Worm (Caenorhabditis elegans) whole organism, mixed stage, embryonic: Measurements from ENCODE around the gene F01F1.3.

Experiments
- M03D4.4 ChIP-seq: sonication (generic microtip); optimal IDR thresholded peaks from 2 replicates; lab custom pipeline; 2017; ENCODE audit warnings: mild to moderate bottlenecking, missing genetic modification characterization, missing compliant biosample characterization
- bed-3 ChIP-seq: fragments of 200-800 bp; sonication (Bioruptor generic); optimal IDR thresholded peaks from 3 replicates; lab custom pipeline; 2018; ENCODE audit warnings: mild to moderate bottlenecking, missing genetic modification characterization, moderate library complexity, missing compliant biosample characterization
- blmp-1 ChIP-seq: fragments of 150-350 bp; optimal IDR thresholded peaks from 2 replicates; lab custom pipeline; 2014; ENCODE audit warnings: missing biosample characterization, missing genetic modification characterization
- ceh-39 ChIP-seq: fragments of 150-350 bp; optimal IDR thresholded peaks from 2 replicates; lab custom pipeline; 2014; ENCODE audit warnings: missing biosample characterization, missing genetic modification characterization
- ceh-43 ChIP-seq: fragments of 200-800 bp; sonication (Bioruptor generic); optimal IDR thresholded peaks from 2 replicates; lab custom pipeline; 2018; ENCODE audit warnings: mild to moderate bottlenecking, missing genetic modification characterization, moderate library complexity, missing compliant biosample characterization
- ceh-83 ChIP-seq: fragments of 200-800 bp; sonication (Bioruptor generic); optimal IDR thresholded peaks from 2 replicates; lab custom pipeline; 2018; ENCODE audit warnings: mild to moderate bottlenecking, missing genetic modification characterization, missing compliant biosample characterization
- ces-1 ChIP-seq: fragments of 150-350 bp; optimal IDR thresholded peaks from 2 replicates; lab custom pipeline; 2014; ENCODE audit warnings: missing biosample characterization, missing genetic modification reagents, missing genetic modification characterization
- cnd-1 ChIP-seq: fragments of 200-800 bp; sonication (Bioruptor generic); optimal IDR thresholded peaks from 2 replicates; lab custom pipeline; 2018; ENCODE audit warnings: mild to moderate bottlenecking, missing genetic modification characterization, missing compliant biosample characterization
- drap-1 ChIP-seq: fragments of 200-800 bp; sonication (Bioruptor generic); optimal IDR thresholded peaks from 3 replicates; lab custom pipeline; 2018; ENCODE audit warnings: mild to moderate bottlenecking, missing genetic modification characterization, missing compliant biosample characterization
- elt-1 ChIP-seq: sonication (generic microtip); optimal IDR thresholded peaks from 2 replicates; lab custom pipeline; 2017; ENCODE audit warnings: missing genetic modification characterization, mild to moderate bottlenecking, missing compliant biosample characterization, antibody characterized with exemption, moderate library complexity, borderline replicate concordance; ENCODE audit not compliant: insufficient read depth
- elt-3 ChIP-seq: fragments of 150-350 bp; optimal IDR thresholded peaks from 2 replicates; lab custom pipeline; 2014; ENCODE audit warnings: missing biosample characterization, missing genetic modification characterization
- flh-1 ChIP-seq: fragments of 200-800 bp; sonication (Bioruptor generic); optimal IDR thresholded peaks from 2 replicates; lab custom pipeline; 2018; ENCODE audit warnings: mild to moderate bottlenecking, missing genetic modification characterization, moderate library complexity, missing compliant biosample characterization
- ham-2 ChIP-seq: fragments of 200-800 bp; sonication (Bioruptor generic); optimal IDR thresholded peaks from 2 replicates; lab custom pipeline; 2018; ENCODE audit warnings: mild to moderate bottlenecking, missing genetic modification characterization, missing compliant biosample characterization
- hlh-1 ChIP-seq: fragments of 150-350 bp; optimal IDR thresholded peaks from 2 replicates; lab custom pipeline; 2014; ENCODE audit warnings: missing biosample characterization, missing genetic modification reagents, missing genetic modification characterization
- lin-13 ChIP-seq: fragments of 150-350 bp; optimal IDR thresholded peaks from 2 replicates; lab custom pipeline; 2014; ENCODE audit warnings: missing biosample characterization, missing genetic modification characterization
- lin-32 ChIP-seq: fragments of 200-800 bp; sonication (Bioruptor generic); optimal IDR thresholded peaks from 2 replicates; lab custom pipeline; 2018; ENCODE audit warnings: mild to moderate bottlenecking, missing genetic modification characterization, missing compliant biosample characterization
- lsy-2 ChIP-seq: fragments of 150-350 bp; optimal IDR thresholded peaks from 2 replicates; lab custom pipeline; 2014; ENCODE audit warnings: missing biosample characterization, missing genetic modification characterization
- mab-5 ChIP-seq: fragments of 150-350 bp; optimal IDR thresholded peaks from 2 replicates; lab custom pipeline; 2014; ENCODE audit warnings: missing biosample characterization, missing genetic modification characterization
- mep-1 ChIP-seq: fragments of 150-350 bp; optimal IDR thresholded peaks from 2 replicates; lab custom pipeline; 2017; ENCODE audit warnings: missing biosample characterization, missing genetic modification reagents, missing genetic modification characterization, inconsistent platforms
- mls-2 ChIP-seq: sonication (generic microtip); optimal IDR thresholded peaks from 2 replicates; lab custom pipeline; 2016; ENCODE audit warnings: mild to moderate bottlenecking, missing genetic modification characterization, moderate library complexity, missing compliant biosample characterization
- nhr-12 ChIP-seq: fragments of 150-350 bp; optimal IDR thresholded peaks from 2 replicates; lab custom pipeline; 2014; ENCODE audit warnings: missing biosample characterization, missing genetic modification characterization
- nhr-2 ChIP-seq: fragments of 150-350 bp; optimal IDR thresholded peaks from 2 replicates; lab custom pipeline; 2014; ENCODE audit warnings: missing biosample characterization, missing genetic modification characterization
- nhr-237 ChIP-seq: fragments of 150-350 bp; optimal IDR thresholded peaks from 2 replicates; lab custom pipeline; 2014; ENCODE audit warnings: missing biosample characterization, missing genetic modification characterization
- nhr-28 ChIP-seq: fragments of 150-350 bp; optimal IDR thresholded peaks from 2 replicates; lab custom pipeline; 2014; ENCODE audit warnings: missing biosample characterization, missing genetic modification characterization
- nhr-76 ChIP-seq: sonication (generic microtip); optimal IDR thresholded peaks from 2 replicates; lab custom pipeline; 2017; ENCODE audit warnings: missing biosample characterization, missing genetic modification characterization
- pha-4 ChIP-seq: fragments of 150-350 bp; optimal IDR thresholded peaks from 2 replicates; lab custom pipeline; 2018; ENCODE audit warnings: missing biosample characterization, missing genetic modification reagents, missing genetic modification characterization
- sem-2 ChIP-seq: fragments of 200-800 bp; sonication (Bioruptor generic); optimal IDR thresholded peaks from 2 replicates; lab custom pipeline; 2018; ENCODE audit warnings: mild to moderate bottlenecking, missing genetic modification characterization, missing compliant biosample characterization
- snpc-4 ChIP-seq: fragments of 150-350 bp; optimal IDR thresholded peaks from 2 replicates; lab custom pipeline; 2014; ENCODE audit warnings: missing biosample characterization, missing genetic modification characterization
- sptf-1 ChIP-seq: sonication (generic microtip); optimal IDR thresholded peaks from 2 replicates; lab custom pipeline; 2017; ENCODE audit warnings: mild to moderate bottlenecking, missing genetic modification characterization, moderate library complexity, missing compliant biosample characterization
- tbx-8 ChIP-seq: fragments of 200-800 bp; sonication (Bioruptor generic); optimal IDR thresholded peaks from 2 replicates; lab custom pipeline; 2018; ENCODE audit warnings: mild to moderate bottlenecking, missing genetic modification characterization, moderate library complexity, missing compliant biosample characterization
- unc-120 ChIP-seq: sonication (generic microtip); optimal IDR thresholded peaks from 2 replicates; lab custom pipeline; 2017; ENCODE audit warnings: missing genetic modification characterization, missing compliant biosample characterization; ENCODE audit not compliant: poor library complexity, severe bottlenecking
- unc-39 ChIP-seq: fragments of 150-350 bp; optimal IDR thresholded peaks from 2 replicates; lab custom pipeline; 2014; ENCODE audit warnings: missing biosample characterization, missing genetic modification characterization
- unc-62 ChIP-seq: fragments of 150-350 bp; optimal IDR thresholded peaks from 2 replicates; lab custom pipeline; 2014; ENCODE audit warnings: missing biosample characterization, missing genetic modification reagents, missing genetic modification characterization
- zip-8 ChIP-seq: fragments of 150-350 bp; optimal IDR thresholded peaks from 2 replicates; lab custom pipeline; 2014; ENCODE audit warnings: missing biosample characterization, missing genetic modification characterization
- ztf-11 ChIP-seq: fragments of 150-350 bp; optimal IDR thresholded peaks from 2 replicates; lab custom pipeline; 2014; ENCODE audit warnings: missing biosample characterization, missing genetic modification characterization

The F01F1.3 gene

ce11 chrIII:5871760-5872159, at the start of gene F01F1.3, which contains the start of gene F01F1.11:
TSS of gene F01F1.3 (plus strand) at chrIII:5871938.
TSS of gene F01F1.11 (minus strand) at chrIII:5871877.
- TF ChIP-seq mab-5 (tag; lab: Kevin White, UChicago) (no peak), snpc-4 (tag; lab: Kevin White, UChicago) (no peak), ham-2 (no peak), lsy-2 (peak; percentile 58), tbx-8 (GFP tag; lab: Kevin White, UChicago) (no peak), bed-3 (GFP tag; lab: Kevin White, UChicago) (no peak), mep-1 (peak; percentile 31), ceh-39 (no peak), nhr-76 (tag; lab: Kevin White, UChicago) (no peak), nhr-237 (tag; lab: Kevin White, UChicago) (peak; percentile 39), blmp-1 (tag; lab: Kevin White, UChicago) (no peak), nhr-12 (tag; lab: Kevin White, UChicago) (no peak), ces-1 (peak; percentile 58), elt-3 (tag; lab: Kevin White, UChicago) (no peak), unc-39 (tag; lab: Kevin White, UChicago) (no peak), cnd-1 (no peak), sem-2 (GFP tag; lab: Kevin White, UChicago) (no peak), sptf-1 (tag; lab: Kevin White, UChicago) (peak; percentile 34), unc-120 (tag; lab: Kevin White, UChicago) (no peak), hlh-1 (peak; percentile 6), ztf-11 (tag; lab: Kevin White, UChicago) (no peak), flh-1 (GFP tag; lab: Kevin White, UChicago) (no peak), ceh-43 (no peak), nhr-2 (tag; lab: Kevin White, UChicago) (no peak), lin-32 (GFP tag; lab: Kevin White, UChicago) (no peak), pha-4 (tag; lab: Kevin White, UChicago) (peak; percentile 20), M03D4.4 (tag; lab: Kevin White, UChicago) (no peak), nhr-28 (tag; lab: Kevin White, UChicago) (no peak), unc-62 (GFP tag; lab: Kevin White, UChicago) (no peak), ceh-83 (GFP tag; lab: Kevin White, UChicago) (no peak), drap-1 (GFP tag; lab: Kevin White, UChicago) (no peak), mls-2 (tag; lab: Kevin White, UChicago) (no peak), lin-13 (tag; lab: Kevin White, UChicago) (no peak), elt-1 (tag; lab: Kevin White, UChicago) (no peak), zip-8 (tag; lab: Kevin White, UChicago) (no peak)

ce11 chrIII:5822816-5823215, 48.9 kb upstream of the F01F1.3 start:
- no peak for TF ChIP-seq cnd-1
- no peak for TF ChIP-seq ztf-11 (tag; lab: Kevin White, UChicago)
- TF ChIP-seq ces-1: peak; percentile 58

ce11 chrIII:5823617-5824016, 48.1 kb upstream of the F01F1.3 start, which contains the start of gene R12B2.8:
TSS of gene R12B2.8 (plus strand) at chrIII:5823917.
- TF ChIP-seq mab-5 (tag; lab: Kevin White, UChicago) (no peak), ceh-83 (GFP tag; lab: Kevin White, UChicago) (no peak), ces-1 (no peak), nhr-76 (tag; lab: Kevin White, UChicago) (no peak), snpc-4 (tag; lab: Kevin White, UChicago) (no peak), bed-3 (GFP tag; lab: Kevin White, UChicago) (no peak), cnd-1 (no peak), lsy-2 (no peak), unc-62 (GFP tag; lab: Kevin White, UChicago) (no peak), mls-2 (tag; lab: Kevin White, UChicago) (no peak), ceh-39 (no peak), pha-4 (tag; lab: Kevin White, UChicago) (no peak), flh-1 (GFP tag; lab: Kevin White, UChicago) (no peak), sem-2 (GFP tag; lab: Kevin White, UChicago) (no peak), nhr-2 (tag; lab: Kevin White, UChicago) (no peak), ztf-11 (tag; lab: Kevin White, UChicago) (no peak), drap-1 (GFP tag; lab: Kevin White, UChicago) (no peak)
